Worm (Caenorhabditis elegans) whole organism, midembryonic: ENCODE data around the gene vab-1.

Source experiments
- ref-1 ChIP-seq: fragments of 200-800 bp; sonication (Bioruptor generic); conservative IDR thresholded peaks from 2 replicates; pipeline ENCODE4 v1.3.6; 2022; ENCODE audit warnings: missing genetic modification reagents, missing genetic modification characterization, missing compliant biosample characterization
- tab-1 ChIP-seq: fragments of 200-800 bp; sonication (Bioruptor generic); IDR thresholded peaks from 2 replicates; pipeline ENCODE4 v1.3.6; 2022; ENCODE audit warnings: missing genetic modification characterization, missing compliant biosample characterization

DNA sequence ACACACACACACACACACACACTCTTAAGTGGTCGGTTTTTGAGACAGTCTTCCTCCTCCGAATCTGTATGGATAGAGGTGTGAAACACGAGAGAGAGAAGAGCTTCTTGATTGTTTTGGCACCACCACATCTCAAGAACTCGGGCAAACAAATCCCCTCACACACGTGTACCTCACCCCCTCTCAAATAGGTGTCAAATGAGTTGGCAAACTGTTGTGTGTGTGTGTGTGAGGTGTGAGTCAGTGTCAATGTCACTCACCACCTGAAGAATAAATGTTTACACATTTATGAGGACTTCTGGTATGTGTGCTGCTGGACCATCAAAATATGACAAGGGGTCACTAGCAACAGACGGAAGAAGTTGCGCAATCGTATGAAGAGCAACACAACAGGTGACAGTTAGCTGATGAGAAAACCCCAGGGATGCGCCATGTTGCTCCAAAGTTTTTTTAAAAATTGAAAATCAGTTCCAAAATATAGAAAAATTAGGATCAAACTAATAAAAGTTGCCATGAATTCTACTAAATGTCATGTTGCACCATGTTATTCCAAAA is 8.2 kb downstream of the vab-1 start:
- TF ChIP-seq ref-1 (GFP tag; lab: Robert Waterston, UW), result no peak
- no peak for TF ChIP-seq tab-1 (GFP tag; lab: Robert Waterston, UW)
